Worm (Caenorhabditis elegans) whole organism, dauer: Measurements from ENCODE around the gene catp-6.

Experiments
- unc-62 ChIP-seq: sonication (generic microtip); optimal IDR thresholded peaks from 2 replicates; lab custom pipeline; 2017; ENCODE audit warnings: missing biosample characterization, missing genetic modification reagents, missing genetic modification characterization

Gene catp-6

ce11 chrIV:9802711-9803110 lies 21.7 kb downstream of the catp-6 start, which contains the start of gene fat-3:
Gene fat-3 (plus strand): TSS chrIV:9803023.
- TF ChIP-seq unc-62 (GFP tag; lab: Kevin White, UChicago): no peak

DNA sequence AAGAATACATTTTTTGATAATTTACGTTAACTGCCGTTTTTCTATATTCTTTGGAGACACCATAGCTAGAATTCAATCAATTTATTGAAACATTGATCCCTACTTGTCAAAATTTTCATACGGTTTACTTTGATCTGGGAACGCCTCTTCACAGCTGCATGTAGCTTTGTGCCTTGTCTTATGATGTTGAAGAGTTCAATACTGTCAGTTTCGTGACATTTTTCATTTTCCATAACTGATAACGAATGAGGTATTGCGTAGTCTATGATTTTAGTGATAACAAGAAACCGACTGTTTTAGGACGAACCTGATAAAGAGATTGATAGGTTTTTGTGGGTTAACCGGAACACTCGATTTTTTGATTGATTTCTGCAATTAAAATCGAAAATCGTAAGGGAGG lies 23.0 kb downstream of the catp-6 start:
- no peak for TF ChIP-seq unc-62 (GFP tag; lab: Kevin White, UChicago)

DNA sequence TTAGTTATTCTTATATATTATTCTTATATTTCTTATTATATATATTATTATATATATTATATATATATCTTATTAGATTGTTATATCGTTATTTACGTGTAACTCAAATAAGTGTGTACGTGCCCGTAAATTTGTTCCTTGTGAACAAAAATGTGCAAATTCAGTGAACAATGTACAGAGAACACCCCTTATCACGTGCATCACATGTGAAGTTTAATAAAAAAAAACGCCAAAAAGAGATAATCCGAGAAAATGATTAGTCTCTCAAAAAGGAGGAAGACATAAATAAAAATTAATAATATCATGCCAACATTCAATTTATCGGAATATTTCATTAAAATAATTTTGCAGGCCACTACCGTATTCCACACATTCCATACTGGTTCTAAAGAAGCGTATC lies 24.7 kb downstream of the catp-6 start:
- TF ChIP-seq unc-62 (GFP tag; lab: Kevin White, UChicago): no peak

DNA sequence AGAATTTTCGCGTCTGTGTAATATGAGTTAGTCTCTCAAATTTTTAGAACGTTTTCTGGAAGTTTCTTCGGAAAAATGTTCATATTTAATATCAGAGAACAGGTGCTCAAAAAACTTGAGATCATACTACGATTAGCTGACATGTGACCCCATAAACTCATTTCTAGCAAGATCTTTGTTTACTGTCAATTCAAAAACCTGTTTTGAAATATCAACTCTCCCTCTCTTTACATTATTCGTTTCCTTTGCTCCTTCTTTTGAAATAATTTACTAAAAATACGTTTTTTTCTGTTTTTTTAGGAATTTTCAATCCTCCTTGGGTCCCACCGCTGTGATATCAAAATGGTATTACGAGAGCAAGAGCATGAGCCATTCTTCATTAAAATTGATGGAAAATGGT lies 25.3 kb downstream of the catp-6 start, which contains the start of gene fat-4:
TSS of gene fat-4 (plus strand) at position 301 of the 400 bp plus-strand sequence.
- TF ChIP-seq unc-62 (GFP tag; lab: Kevin White, UChicago): no peak

- TF ChIP-seq unc-62 (GFP tag; lab: Kevin White, UChicago): no peak
These were observed 26.1 kb downstream of the catp-6 start for ce11 chrIV:9798307-9798706.

- TF ChIP-seq unc-62 (GFP tag; lab: Kevin White, UChicago): no peak
These were observed 26.9 kb downstream of the catp-6 start, which contains the start of gene T13F2.2 for ce11 chrIV:9797304-9798003. Gene T13F2.2 (minus strand): TSS chrIV:9797354.

ce11 chrIV:9796494-9796893 lies 27.9 kb downstream of the catp-6 start, which contains the start of gene pis-1:
Gene pis-1 (minus strand): TSS chrIV:9796594.
- TF ChIP-seq unc-62 (GFP tag; lab: Kevin White, UChicago): no peak

DNA sequence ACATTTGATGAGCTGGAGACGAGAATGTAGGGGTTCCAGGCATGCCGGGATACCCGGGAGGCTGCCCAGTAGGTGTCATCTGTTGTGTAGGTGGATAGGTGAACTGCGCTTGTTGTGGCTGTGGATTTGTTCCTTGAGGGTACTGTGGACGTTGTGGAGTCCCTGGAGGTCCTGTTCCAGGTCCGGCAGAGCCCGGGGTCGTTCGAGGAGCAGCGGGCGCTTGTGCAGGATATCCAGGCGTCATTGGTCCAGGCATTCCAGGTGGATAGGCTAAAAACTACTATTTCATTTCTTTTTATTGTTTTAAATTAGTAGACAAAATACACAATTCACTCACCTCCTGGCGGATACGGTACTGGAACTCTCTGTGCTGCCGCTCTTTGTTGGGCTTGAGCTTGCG lies 29.1 kb downstream of the catp-6 start:
- no peak for TF ChIP-seq unc-62 (GFP tag; lab: Kevin White, UChicago)

DNA sequence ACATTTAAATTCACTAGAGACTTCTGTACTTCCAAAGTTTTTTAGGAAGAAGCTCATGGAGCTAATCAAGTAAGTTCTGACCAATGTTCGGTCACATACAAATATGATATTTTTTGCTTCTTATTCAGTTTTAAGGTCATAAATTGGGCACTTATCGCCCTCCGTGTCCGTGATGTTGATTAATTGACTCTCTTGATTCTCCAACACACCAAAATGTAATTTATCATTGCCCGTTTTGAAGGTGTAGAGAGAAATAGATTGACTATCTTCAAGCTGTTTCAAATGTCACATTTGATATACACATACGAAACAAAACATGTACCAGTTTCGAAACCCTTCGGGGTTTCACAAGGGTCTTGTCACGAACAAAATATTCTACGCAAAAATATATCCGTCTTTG lies 33.7 kb downstream of the catp-6 start:
- TF ChIP-seq unc-62 (GFP tag; lab: Kevin White, UChicago): no peak

ce11 chrIV:9789496-9789895 lies 34.9 kb downstream of the catp-6 start, which contains the start of gene T13F2.4:
Gene T13F2.4 (plus strand): TSS chrIV:9789796.
- TF ChIP-seq unc-62 (GFP tag; lab: Kevin White, UChicago): no peak

DNA sequence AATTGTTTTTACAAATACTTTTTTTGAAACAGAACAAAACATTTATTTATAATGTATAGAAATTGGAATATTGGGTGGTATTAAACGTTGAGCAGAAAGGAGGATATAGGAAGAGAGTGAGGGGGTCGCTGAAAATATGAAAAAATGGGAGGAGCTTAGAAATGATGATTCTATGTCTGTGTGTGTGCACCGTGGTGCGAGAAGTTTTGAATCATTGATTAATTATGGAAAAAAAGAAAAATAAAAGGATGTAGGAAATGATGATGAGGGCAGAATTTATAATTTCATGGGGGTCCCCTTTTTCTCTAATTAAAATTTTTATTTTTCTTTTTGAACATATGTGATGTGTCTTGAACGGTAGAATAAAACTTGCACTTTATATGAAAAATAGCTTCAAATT lies 39.7 kb downstream of the catp-6 start, which contains the start of gene sre-4:
TSS of gene sre-4 (minus strand) at position 101 of the 400 bp plus-strand sequence.
- TF ChIP-seq unc-62 (GFP tag; lab: Kevin White, UChicago): no peak

DNA sequence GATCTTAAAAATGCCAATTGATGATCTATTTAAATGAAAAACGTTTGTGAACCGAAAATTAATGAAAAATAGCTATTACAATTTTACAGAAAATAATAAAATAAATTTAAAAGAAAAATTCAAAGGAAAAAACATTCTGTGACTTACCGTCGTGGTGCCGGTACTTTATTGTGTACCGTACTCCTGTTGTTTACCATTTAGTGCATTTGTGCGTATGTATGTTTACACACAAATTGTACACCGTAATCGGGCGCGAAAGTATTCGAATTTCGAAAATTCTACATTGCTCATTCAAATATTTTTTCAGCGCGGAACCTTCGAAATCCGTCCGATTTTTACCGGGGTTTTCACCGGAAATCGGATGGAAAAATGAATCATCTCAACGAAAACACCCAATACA lies 46.4 kb downstream of the catp-6 start, which contains the start of gene T13F2.6:
TSS of gene T13F2.6 (plus strand) at position 306 of the 400 bp plus-strand sequence.
- TF ChIP-seq unc-62 (GFP tag; lab: Kevin White, UChicago): no peak

DNA sequence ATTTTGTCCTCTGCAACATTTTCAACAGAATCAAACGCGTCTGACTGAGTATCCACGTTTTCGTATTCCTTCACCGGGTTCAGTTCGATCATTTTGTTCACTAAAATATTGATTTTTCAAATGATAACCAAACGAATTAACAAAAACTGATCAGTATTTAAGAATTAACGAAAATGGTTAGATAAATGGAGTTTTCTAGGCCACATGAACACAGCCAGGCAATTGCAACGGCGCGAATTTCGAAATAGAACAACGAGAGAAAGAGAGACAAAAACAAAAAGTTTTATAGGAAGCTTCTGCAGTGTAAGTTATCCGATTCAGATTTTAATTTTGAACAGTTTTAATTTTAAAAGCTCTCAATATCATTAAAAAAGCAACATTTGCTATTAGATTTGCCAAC lies 46.8 kb downstream of the catp-6 start, which contains the start of gene sna-2:
TSS of gene sna-2 (minus strand) at position 100 of the 400 bp plus-strand sequence.
- no peak for TF ChIP-seq unc-62 (GFP tag; lab: Kevin White, UChicago)

DNA sequence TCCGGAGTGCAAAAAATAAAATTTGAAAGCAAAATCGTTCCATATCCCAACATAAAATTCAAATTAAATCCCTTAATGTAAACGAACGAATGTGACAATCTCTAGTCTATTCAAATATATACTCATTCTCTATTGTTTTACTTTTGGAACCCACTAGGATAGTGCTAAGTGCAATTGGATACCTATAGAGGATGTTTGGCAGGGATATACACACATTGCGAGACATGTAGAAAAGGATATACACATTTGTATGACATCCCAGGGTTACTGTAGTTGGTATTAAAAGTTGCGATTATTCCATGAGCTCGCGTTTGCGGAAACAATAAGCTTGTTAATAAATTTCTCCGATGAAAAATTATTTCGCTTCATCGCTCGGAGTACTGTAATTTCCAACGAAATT lies 50.9 kb downstream of the catp-6 start:
- no peak for TF ChIP-seq unc-62 (GFP tag; lab: Kevin White, UChicago)

- TF ChIP-seq unc-62 (GFP tag; lab: Kevin White, UChicago): no peak
These were observed 52.2 kb downstream of the catp-6 start, which contains the start of gene cav-1 for ce11 chrIV:9772096-9772720. Gene cav-1 (plus strand): TSS chrIV:9772510.

DNA sequence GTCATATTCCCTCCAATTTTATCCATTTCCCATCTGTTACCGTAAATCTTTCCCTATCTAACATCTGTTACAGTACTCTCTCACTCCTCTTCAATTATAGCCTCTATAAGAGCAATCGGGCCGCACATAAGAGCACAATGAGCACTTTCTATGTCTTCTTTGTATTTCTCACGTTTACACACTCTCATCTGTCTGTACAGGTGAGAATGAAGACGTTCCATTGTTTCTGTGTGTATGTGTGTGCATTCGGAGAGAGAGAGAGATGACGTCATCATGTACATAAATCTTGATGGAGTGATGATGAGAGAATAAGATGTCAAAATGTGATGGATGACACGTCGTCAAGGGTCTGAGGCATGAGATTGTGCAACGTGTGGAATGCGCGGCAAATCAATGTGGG lies 53.6 kb downstream of the catp-6 start:
- no peak for TF ChIP-seq unc-62 (GFP tag; lab: Kevin White, UChicago)
